Worm (Caenorhabditis elegans): ENCODE data around the gene T28A8.4.

The T28A8.4 gene

DNA sequence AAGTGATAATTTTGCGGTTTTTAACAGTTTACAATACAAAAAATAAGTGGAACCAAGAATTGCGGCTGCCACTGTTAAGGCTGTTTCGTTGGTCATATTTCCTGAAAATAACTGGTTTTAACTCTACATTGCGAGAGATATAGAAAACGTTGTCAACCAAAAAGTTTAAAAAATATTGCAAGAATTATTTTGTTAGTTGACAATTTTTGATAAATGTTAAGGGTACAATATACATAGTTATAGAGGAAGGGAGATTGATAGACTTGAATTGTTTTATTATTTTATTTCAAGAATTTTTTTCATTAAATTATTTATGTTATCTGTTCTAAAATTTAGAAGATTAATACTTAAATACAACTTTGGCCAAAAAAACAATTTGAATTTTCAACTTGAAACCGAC is 40.0 kb downstream of the T28A8.4 start, which contains the start of gene acs-5:
TSS of gene acs-5 (minus strand) at position 101 of the 400 bp plus-strand sequence.
- TF ChIP-seq nhr-237 (tag; optimal IDR thresholded peaks at IDR 0.05) (no peak), nhr-23 (tag; optimal IDR thresholded peaks at IDR 0.05) (no peak), elt-3 (tag; optimal IDR thresholded peaks at IDR 0.05) (no peak), alr-1 (tag; optimal IDR thresholded peaks at IDR 0.05) (no peak), nhr-129 (tag; optimal IDR thresholded peaks at IDR 0.05) (no peak), nhr-6 (tag; optimal IDR thresholded peaks at IDR 0.05) (no peak), nhr-10 (tag; optimal IDR thresholded peaks at IDR 0.05) (no peak), nhr-12 (tag; optimal IDR thresholded peaks at IDR 0.05) (no peak), lin-39 (tag; optimal IDR thresholded peaks at IDR 0.05) (no peak), egl-27 (tag; optimal IDR thresholded peaks at IDR 0.05) (no peak), nhr-25 (tag; optimal IDR thresholded peaks at IDR 0.05) (no peak), elt-1 (tag; optimal IDR thresholded peaks at IDR 0.05) (no peak), ztf-4 (tag; optimal IDR thresholded peaks at IDR 0.05) (no peak), ZK546.5 (tag; optimal IDR thresholded peaks at IDR 0.05) (no peak)

DNA sequence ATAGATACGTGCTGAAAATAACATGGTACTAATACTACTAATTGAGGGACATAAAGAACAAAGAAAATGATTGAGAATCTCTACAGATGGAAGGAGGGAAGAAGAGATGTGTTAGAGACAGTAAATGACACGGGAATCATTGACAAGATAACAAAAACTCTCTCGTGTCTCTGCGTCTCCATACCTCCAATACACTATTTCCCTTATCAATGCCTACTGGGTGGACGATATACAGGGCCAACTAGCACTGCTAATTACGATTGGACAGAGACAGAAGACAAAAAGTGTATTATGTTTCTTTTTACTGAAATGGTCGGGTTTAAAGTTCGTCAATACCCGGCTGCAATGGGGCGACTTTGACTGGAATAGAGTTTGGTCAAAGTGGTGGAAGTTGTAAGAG is 41.1 kb downstream of the T28A8.4 start:
- TF ChIP-seq gmeb-1 (tag; optimal IDR thresholded peaks at IDR 0.05): peak; percentile 47
- TF ChIP-seq ZK546.5 (tag; optimal IDR thresholded peaks at IDR 0.05): no peak
- peak; percentile 53 for TF ChIP-seq nhr-25 (tag; optimal IDR thresholded peaks at IDR 0.05)
- TF ChIP-seq fos-1 (tag; optimal IDR thresholded peaks at IDR 0.05): peak; percentile 79
- no peak for TF ChIP-seq nhr-23 (tag; optimal IDR thresholded peaks at IDR 0.05)
- peak; percentile 4 for TF ChIP-seq F13H6.1 (tag; optimal IDR thresholded peaks at IDR 0.05)
- TF ChIP-seq nhr-10 (tag; optimal IDR thresholded peaks at IDR 0.05): no peak
- TF ChIP-seq nhr-11 (tag; optimal IDR thresholded peaks at IDR 0.05): no peak
- TF ChIP-seq crh-2 (tag; optimal IDR thresholded peaks at IDR 0.05): peak; percentile 75
- TF ChIP-seq sma-9 (GFP tag; optimal IDR thresholded peaks at IDR 0.05): peak; percentile 48
- TF ChIP-seq sma-9 (tag; optimal IDR thresholded peaks at IDR 0.05): no peak
- peak; percentile 21 for TF ChIP-seq blmp-1 (tag; optimal IDR thresholded peaks at IDR 0.05; ENCODE audit: insufficient read depth)
- no peak for TF ChIP-seq zag-1 (tag; optimal IDR thresholded peaks at IDR 0.05)
- TF ChIP-seq nhr-129 (tag; optimal IDR thresholded peaks at IDR 0.05): peak; percentile 36

DNA sequence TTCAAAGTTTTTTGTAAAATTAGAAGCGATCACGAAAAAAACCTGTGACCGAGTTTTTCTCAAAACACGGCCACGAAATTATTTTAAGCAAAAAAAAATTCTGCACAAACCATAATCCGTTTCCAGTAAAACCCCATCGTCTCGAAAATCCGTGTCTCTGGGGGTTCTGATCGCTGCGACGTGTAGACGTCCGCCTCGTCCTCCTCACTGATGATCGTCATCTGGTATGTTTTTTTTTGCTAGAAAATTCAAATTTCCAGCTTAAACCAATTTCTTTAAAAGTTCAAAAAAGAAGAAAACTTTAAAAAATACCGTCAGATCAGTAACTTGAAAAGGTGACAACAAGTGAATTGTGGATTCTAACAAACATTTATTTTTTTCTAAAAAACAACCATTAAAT is 43.1 kb downstream of the T28A8.4 start, which contains the start of gene Y76A2B.4:
TSS of gene Y76A2B.4 (minus strand) at position 241 of the 400 bp plus-strand sequence.
- no peak for TF ChIP-seq elt-3 (tag; optimal IDR thresholded peaks at IDR 0.05)
- no peak for TF ChIP-seq nhr-77 (tag; optimal IDR thresholded peaks at IDR 0.05)
- TF ChIP-seq Y55F3AM.14 (GFP tag; optimal IDR thresholded peaks at IDR 0.05): no peak
- TF ChIP-seq ceh-82 (tag; optimal IDR thresholded peaks at IDR 0.05): no peak
- no peak for TF ChIP-seq aly-2 (tag; optimal IDR thresholded peaks at IDR 0.05)
- TF ChIP-seq sma-3 (GFP tag; optimal IDR thresholded peaks at IDR 0.05): no peak
- TF ChIP-seq lin-13 (GFP tag; optimal IDR thresholded peaks at IDR 0.05): no peak
- TF ChIP-seq snpc-4 (tag; optimal IDR thresholded peaks at IDR 0.05): no peak
- peak; percentile 9 for TF ChIP-seq ama-1 (optimal IDR thresholded peaks at IDR 0.05)
- TF ChIP-seq mdl-1 (tag; optimal IDR thresholded peaks at IDR 0.05): no peak
- TF ChIP-seq ZK546.5 (tag; optimal IDR thresholded peaks at IDR 0.05): no peak
- peak in 1 of 2 experiments; percentile 36 for TF ChIP-seq lsy-2 (tag; optimal IDR thresholded peaks at IDR 0.05)

DNA sequence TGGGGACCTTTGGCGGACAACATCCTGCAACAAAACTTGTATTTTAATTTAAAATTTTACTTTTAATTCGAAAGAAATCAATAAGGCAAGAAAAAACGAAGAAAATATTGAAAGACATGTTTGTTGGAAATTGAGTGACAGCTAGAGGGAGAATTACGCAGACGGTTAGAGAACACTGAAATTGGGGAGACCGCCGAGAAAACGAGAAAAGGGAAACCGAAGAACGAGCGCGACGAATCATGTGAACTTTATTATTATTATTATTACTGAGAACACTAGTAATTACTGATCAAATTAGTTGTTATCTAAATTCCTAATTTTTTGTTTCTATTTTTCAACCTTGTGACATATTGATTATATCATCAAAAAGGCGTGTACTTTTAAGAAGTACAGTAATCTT is 45.5 kb downstream of the T28A8.4 start, which contains the start of gene mmad-1:
TSS of gene mmad-1 (minus strand) at position 24 of the 400 bp plus-strand sequence.
- TF ChIP-seq C34F6.9 (tag; optimal IDR thresholded peaks at IDR 0.05): peak; percentile 69
- no peak for TF ChIP-seq peb-1 (tag; optimal IDR thresholded peaks at IDR 0.05)
- TF ChIP-seq mab-5 (tag; optimal IDR thresholded peaks at IDR 0.05): no peak
- TF ChIP-seq unc-55 (GFP tag; optimal IDR thresholded peaks at IDR 0.05): peak; percentile 61
- TF ChIP-seq R02D3.7 (tag; optimal IDR thresholded peaks at IDR 0.05): no peak
- no peak for TF ChIP-seq aly-2 (tag; optimal IDR thresholded peaks at IDR 0.05)
- no peak for TF ChIP-seq mbf-1 (tag; optimal IDR thresholded peaks at IDR 0.05)
- TF ChIP-seq ztf-1 (GFP tag; conservative IDR thresholded peaks at IDR 0.05): no peak
- no peak for TF ChIP-seq nhr-77 (tag; optimal IDR thresholded peaks at IDR 0.05)
- no peak for TF ChIP-seq nhr-23 (tag; optimal IDR thresholded peaks at IDR 0.05)
- no peak for TF ChIP-seq elt-3 (tag; optimal IDR thresholded peaks at IDR 0.05)
- no peak for TF ChIP-seq skn-1 (tag; optimal IDR thresholded peaks at IDR 0.05)
- no peak for TF ChIP-seq nhr-12 (tag; optimal IDR thresholded peaks at IDR 0.05)
- TF ChIP-seq egl-27 (tag; optimal IDR thresholded peaks at IDR 0.05): no peak
- no peak for TF ChIP-seq nhr-237 (tag; optimal IDR thresholded peaks at IDR 0.05)
- TF ChIP-seq sma-3 (GFP tag; optimal IDR thresholded peaks at IDR 0.05): peak; percentile 59
- peak; percentile 26 for TF ChIP-seq ama-1 (optimal IDR thresholded peaks at IDR 0.05)
- TF ChIP-seq alr-1 (tag; optimal IDR thresholded peaks at IDR 0.05): no peak
- TF ChIP-seq sma-9 (GFP tag; optimal IDR thresholded peaks at IDR 0.05): peak; percentile 37
- no peak for TF ChIP-seq sma-9 (tag; optimal IDR thresholded peaks at IDR 0.05)
- no peak for TF ChIP-seq ceh-82 (tag; optimal IDR thresholded peaks at IDR 0.05)
- no peak for TF ChIP-seq ZK546.5 (tag; optimal IDR thresholded peaks at IDR 0.05)
- TF ChIP-seq snpc-4 (tag; optimal IDR thresholded peaks at IDR 0.05): no peak
- no peak for TF ChIP-seq Y55F3AM.14 (GFP tag; optimal IDR thresholded peaks at IDR 0.05)
- TF ChIP-seq lin-13 (GFP tag; optimal IDR thresholded peaks at IDR 0.05): no peak
- TF ChIP-seq sem-4 (tag; optimal IDR thresholded peaks at IDR 0.05): peak; percentile 16
- TF ChIP-seq unc-62 (GFP tag; optimal IDR thresholded peaks at IDR 0.05): no peak
- peak; percentile 55 for TF ChIP-seq fos-1 (tag; optimal IDR thresholded peaks at IDR 0.05)
- no peak for TF ChIP-seq lin-11 (tag; optimal IDR thresholded peaks at IDR 0.05)
- TF ChIP-seq nhr-25 (tag; optimal IDR thresholded peaks at IDR 0.05): peak; percentile 43
- peak; percentile 33 for TF ChIP-seq F13H6.1 (tag; optimal IDR thresholded peaks at IDR 0.05)
- TF ChIP-seq nhr-6 (tag; optimal IDR thresholded peaks at IDR 0.05): no peak
- peak; percentile 72 for TF ChIP-seq crh-2 (tag; optimal IDR thresholded peaks at IDR 0.05)
- TF ChIP-seq nhr-10 (tag; optimal IDR thresholded peaks at IDR 0.05): no peak
- no peak for TF ChIP-seq nhr-21 (tag; optimal IDR thresholded peaks at IDR 0.05)
- TF ChIP-seq nhr-129 (tag; optimal IDR thresholded peaks at IDR 0.05): peak; percentile 59
